Worm (Caenorhabditis elegans): ENCODE data around the gene mlt-3.

The mlt-3 gene

ce11 chrIV:12244706-12245105, 17.8 kb upstream of the mlt-3 start, which contains the start of gene sre-15:
TSS of gene sre-15 (minus strand) at chrIV:12244806.
- TF ChIP-seq ztf-29 (GFP tag; IDR thresholded peaks at IDR 0.05) = no peak
- no peak for TF ChIP-seq flt-1 (GFP tag; IDR thresholded peaks at IDR 0.05)
- no peak for TF ChIP-seq cog-1 (tag; optimal IDR thresholded peaks at IDR 0.05)
- no peak for TF ChIP-seq ztf-23 (GFP tag; IDR thresholded peaks at IDR 0.05)
- no peak for TF ChIP-seq T22C8.4 (GFP tag; IDR thresholded peaks at IDR 0.05)
- TF ChIP-seq tab-1 (GFP tag; IDR thresholded peaks at IDR 0.05) = no peak
- no peak for TF ChIP-seq ref-1 (GFP tag; conservative IDR thresholded peaks at IDR 0.05)
- no peak for TF ChIP-seq med-1 (GFP tag; optimal IDR thresholded peaks at IDR 0.05; ENCODE audit: insufficient read depth)
- no peak for TF ChIP-seq klf-2 (GFP tag; conservative IDR thresholded peaks at IDR 0.05)

ce11 chrIV:12238851-12239250, 11.9 kb upstream of the mlt-3 start, which contains the start of gene sre-19:
TSS of gene sre-19 (minus strand) at chrIV:12238951.
- TF ChIP-seq tab-1 (GFP tag; IDR thresholded peaks at IDR 0.05) (no peak), cog-1 (tag; optimal IDR thresholded peaks at IDR 0.05) (no peak), klf-2 (GFP tag; conservative IDR thresholded peaks at IDR 0.05) (no peak), T22C8.4 (GFP tag; IDR thresholded peaks at IDR 0.05) (no peak), ref-1 (GFP tag; conservative IDR thresholded peaks at IDR 0.05) (no peak), ztf-29 (GFP tag; IDR thresholded peaks at IDR 0.05) (no peak), flt-1 (GFP tag; IDR thresholded peaks at IDR 0.05) (no peak), ztf-23 (GFP tag; IDR thresholded peaks at IDR 0.05) (no peak), med-1 (GFP tag; optimal IDR thresholded peaks at IDR 0.05; ENCODE audit: insufficient read depth) (no peak)

ce11 chrIV:12236011-12236410, 9.1 kb upstream of the mlt-3 start, which contains the start of gene sre-16:
TSS of gene sre-16 (minus strand) at chrIV:12236111.
- TF ChIP-seq ztf-23 (GFP tag; IDR thresholded peaks at IDR 0.05) (no peak), med-1 (GFP tag; optimal IDR thresholded peaks at IDR 0.05; ENCODE audit: insufficient read depth) (no peak), ref-1 (GFP tag; conservative IDR thresholded peaks at IDR 0.05) (no peak), ztf-29 (GFP tag; IDR thresholded peaks at IDR 0.05) (no peak), flt-1 (GFP tag; IDR thresholded peaks at IDR 0.05) (no peak), cog-1 (tag; optimal IDR thresholded peaks at IDR 0.05) (no peak), T22C8.4 (GFP tag; IDR thresholded peaks at IDR 0.05) (no peak), klf-2 (GFP tag; conservative IDR thresholded peaks at IDR 0.05) (no peak), tab-1 (GFP tag; IDR thresholded peaks at IDR 0.05) (no peak)

- no peak for TF ChIP-seq ztf-29 (GFP tag; IDR thresholded peaks at IDR 0.05)
- TF ChIP-seq tab-1 (GFP tag; IDR thresholded peaks at IDR 0.05) = no peak
- no peak for TF ChIP-seq ztf-23 (GFP tag; IDR thresholded peaks at IDR 0.05)
- no peak for TF ChIP-seq ref-1 (GFP tag; conservative IDR thresholded peaks at IDR 0.05)
- no peak for TF ChIP-seq T22C8.4 (GFP tag; IDR thresholded peaks at IDR 0.05)
- TF ChIP-seq flt-1 (GFP tag; IDR thresholded peaks at IDR 0.05) = no peak
- no peak for TF ChIP-seq klf-2 (GFP tag; conservative IDR thresholded peaks at IDR 0.05)
- TF ChIP-seq cog-1 (tag; optimal IDR thresholded peaks at IDR 0.05) = no peak
- no peak for TF ChIP-seq med-1 (GFP tag; optimal IDR thresholded peaks at IDR 0.05; ENCODE audit: insufficient read depth)
Observed at ce11 chrIV:12229679-12230078, 2.8 kb upstream of the mlt-3 start, which contains the start of gene sre-18. TSS of gene sre-18 (minus strand) at chrIV:12229779.

- TF ChIP-seq ztf-29 (GFP tag; IDR thresholded peaks at IDR 0.05) (no peak), tab-1 (GFP tag; IDR thresholded peaks at IDR 0.05) (no peak), flt-1 (GFP tag; IDR thresholded peaks at IDR 0.05) (no peak), klf-2 (GFP tag; conservative IDR thresholded peaks at IDR 0.05) (no peak), ref-1 (GFP tag; conservative IDR thresholded peaks at IDR 0.05) (no peak), cog-1 (tag; optimal IDR thresholded peaks at IDR 0.05) (no peak), T22C8.4 (GFP tag; IDR thresholded peaks at IDR 0.05) (no peak), ztf-23 (GFP tag; IDR thresholded peaks at IDR 0.05) (no peak), med-1 (GFP tag; optimal IDR thresholded peaks at IDR 0.05; ENCODE audit: insufficient read depth) (no peak)
Observed at ce11 chrIV:12219309-12219708, 7.6 kb downstream of the mlt-3 start, which contains the start of gene F35G2.5. TSS of gene F35G2.5 (plus strand) at chrIV:12219609.

- TF ChIP-seq ztf-29 (GFP tag; IDR thresholded peaks at IDR 0.05) = no peak
- no peak for TF ChIP-seq ztf-23 (GFP tag; IDR thresholded peaks at IDR 0.05)
- TF ChIP-seq flt-1 (GFP tag; IDR thresholded peaks at IDR 0.05) = no peak
- TF ChIP-seq cog-1 (tag; optimal IDR thresholded peaks at IDR 0.05) = no peak
- TF ChIP-seq klf-2 (GFP tag; conservative IDR thresholded peaks at IDR 0.05) = no peak
- TF ChIP-seq T22C8.4 (GFP tag; IDR thresholded peaks at IDR 0.05) = no peak
- no peak for TF ChIP-seq tab-1 (GFP tag; IDR thresholded peaks at IDR 0.05)
- no peak for TF ChIP-seq med-1 (GFP tag; optimal IDR thresholded peaks at IDR 0.05; ENCODE audit: insufficient read depth)
- TF ChIP-seq ref-1 (GFP tag; conservative IDR thresholded peaks at IDR 0.05) = no peak
Observed at ce11 chrIV:12218253-12218652, 8.7 kb downstream of the mlt-3 start.

- no peak for TF ChIP-seq flt-1 (GFP tag; IDR thresholded peaks at IDR 0.05)
- no peak for TF ChIP-seq T22C8.4 (GFP tag; IDR thresholded peaks at IDR 0.05)
- TF ChIP-seq klf-2 (GFP tag; conservative IDR thresholded peaks at IDR 0.05) = no peak
- TF ChIP-seq cog-1 (tag; optimal IDR thresholded peaks at IDR 0.05) = no peak
- TF ChIP-seq tab-1 (GFP tag; IDR thresholded peaks at IDR 0.05) = no peak
- no peak for TF ChIP-seq ref-1 (GFP tag; conservative IDR thresholded peaks at IDR 0.05)
- TF ChIP-seq med-1 (GFP tag; optimal IDR thresholded peaks at IDR 0.05; ENCODE audit: insufficient read depth) = no peak
- no peak for TF ChIP-seq ztf-29 (GFP tag; IDR thresholded peaks at IDR 0.05)
- TF ChIP-seq ztf-23 (GFP tag; IDR thresholded peaks at IDR 0.05) = no peak
Observed at ce11 chrIV:12217142-12217541, 9.8 kb downstream of the mlt-3 start.

ce11 chrIV:12215762-12216295, 11.1 kb downstream of the mlt-3 start, which contains the start of gene phy-2:
TSS of gene phy-2 (minus strand) at chrIV:12215987.
- TF ChIP-seq ztf-29 (GFP tag; IDR thresholded peaks at IDR 0.05) = no peak
- TF ChIP-seq flt-1 (GFP tag; IDR thresholded peaks at IDR 0.05) = no peak
- no peak for TF ChIP-seq T22C8.4 (GFP tag; IDR thresholded peaks at IDR 0.05)

- TF ChIP-seq ref-1 (GFP tag; conservative IDR thresholded peaks at IDR 0.05) (no peak), ztf-23 (GFP tag; IDR thresholded peaks at IDR 0.05) (no peak), cog-1 (tag; optimal IDR thresholded peaks at IDR 0.05) (no peak), ztf-29 (GFP tag; IDR thresholded peaks at IDR 0.05) (no peak), T22C8.4 (GFP tag; IDR thresholded peaks at IDR 0.05) (no peak), tab-1 (GFP tag; IDR thresholded peaks at IDR 0.05) (no peak), flt-1 (GFP tag; IDR thresholded peaks at IDR 0.05) (no peak), med-1 (GFP tag; optimal IDR thresholded peaks at IDR 0.05; ENCODE audit: insufficient read depth) (no peak), klf-2 (GFP tag; conservative IDR thresholded peaks at IDR 0.05) (no peak)
Observed at ce11 chrIV:12212814-12213213, 14.1 kb downstream of the mlt-3 start.

All from whole organism, midembryonic.